Worm (Caenorhabditis elegans): Measurements from ENCODE around the gene sec-23.
A peak's percentile ranks its signal among the peaks of the same experiment; 100 is the strongest.

Gene sec-23

ce11 chrV:20138407-20139044 is 47.5 kb downstream of the sec-23 start, which contains the start of gene Y113G7A.14:
Gene Y113G7A.14, minus strand, starts transcription at chrV:20138457.
- TF ChIP-seq blmp-1 (tag; optimal IDR thresholded peaks at IDR 0.05; ENCODE audit: insufficient read depth) (no peak), lin-39 (tag; optimal IDR thresholded peaks at IDR 0.05) (no peak), skn-1 (tag; optimal IDR thresholded peaks at IDR 0.05) (no peak)

ce11 chrV:20142285-20142684 is 51.2 kb downstream of the sec-23 start, which contains the start of gene Y113G7A.12:
Gene Y113G7A.12, plus strand, starts transcription at chrV:20142585.
- TF ChIP-seq nhr-6 (tag; optimal IDR thresholded peaks at IDR 0.05) (no peak), ztf-1 (GFP tag; conservative IDR thresholded peaks at IDR 0.05) (no peak), mdl-1 (tag; optimal IDR thresholded peaks at IDR 0.05) (no peak), elt-1 (tag; optimal IDR thresholded peaks at IDR 0.05) (no peak), dmd-4 (tag; optimal IDR thresholded peaks at IDR 0.05) (no peak), peb-1 (tag; optimal IDR thresholded peaks at IDR 0.05) (no peak), ZK546.5 (tag; optimal IDR thresholded peaks at IDR 0.05) (no peak), unc-55 (GFP tag; optimal IDR thresholded peaks at IDR 0.05) (no peak), snpc-4 (tag; optimal IDR thresholded peaks at IDR 0.05) (no peak)

- no peak for TF ChIP-seq skn-1 (tag; optimal IDR thresholded peaks at IDR 0.05)
- no peak for TF ChIP-seq ztf-1 (GFP tag; conservative IDR thresholded peaks at IDR 0.05)
- TF ChIP-seq nhr-129 (tag; optimal IDR thresholded peaks at IDR 0.05): no peak
- no peak for TF ChIP-seq ceh-82 (tag; optimal IDR thresholded peaks at IDR 0.05)
- no peak for TF ChIP-seq unc-55 (GFP tag; optimal IDR thresholded peaks at IDR 0.05)
Observed at ce11 chrV:20143711-20144110, 52.6 kb downstream of the sec-23 start.

ce11 chrV:20147662-20148245 is 56.7 kb downstream of the sec-23 start, which contains the start of gene Y113G7A.13:
Gene Y113G7A.13, plus strand, starts transcription at chrV:20148195.
- TF ChIP-seq sma-9 (GFP tag; optimal IDR thresholded peaks at IDR 0.05) (no peak), sma-9 (tag; optimal IDR thresholded peaks at IDR 0.05) (no peak), nhr-12 (tag; optimal IDR thresholded peaks at IDR 0.05) (no peak), gmeb-1 (tag; optimal IDR thresholded peaks at IDR 0.05) (peak; percentile 35), nhr-25 (tag; optimal IDR thresholded peaks at IDR 0.05) (no peak), fos-1 (tag; optimal IDR thresholded peaks at IDR 0.05) (peak; percentile 75), ceh-16 (tag; optimal IDR thresholded peaks at IDR 0.05) (no peak), mdl-1 (tag; optimal IDR thresholded peaks at IDR 0.05) (no peak), lsy-2 (tag; optimal IDR thresholded peaks at IDR 0.05) (no peak), R02D3.7 (tag; optimal IDR thresholded peaks at IDR 0.05) (no peak), unc-62 (GFP tag; optimal IDR thresholded peaks at IDR 0.05) (no peak), nhr-6 (tag; optimal IDR thresholded peaks at IDR 0.05) (no peak), alr-1 (tag; optimal IDR thresholded peaks at IDR 0.05) (no peak), unc-55 (GFP tag; optimal IDR thresholded peaks at IDR 0.05) (no peak), aly-2 (tag; optimal IDR thresholded peaks at IDR 0.05) (no peak), lin-39 (tag; optimal IDR thresholded peaks at IDR 0.05) (no peak)

DNA sequence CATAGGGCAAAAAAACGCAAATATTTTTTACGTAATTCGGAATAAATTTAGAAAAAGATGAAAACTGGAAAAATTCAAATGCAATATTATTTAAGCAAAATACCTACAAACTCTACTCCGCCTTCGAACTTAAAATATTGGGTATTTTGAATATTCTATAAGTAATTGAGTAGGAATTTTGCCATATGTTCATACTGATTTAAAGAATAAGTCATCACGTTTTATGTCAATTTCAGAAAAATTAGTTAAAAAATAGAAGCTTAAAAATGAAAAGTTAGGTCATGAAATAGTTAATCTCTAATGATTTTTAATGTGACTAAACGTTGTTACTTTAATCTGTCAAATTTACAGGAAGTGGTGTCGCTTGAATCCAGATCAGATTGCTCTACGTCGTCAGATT is 60.4 kb downstream of the sec-23 start, which contains the start of gene F19B2.7:
Gene F19B2.7 (plus strand): TSS at position 301 of the 400 bp plus-strand sequence.
- TF ChIP-seq snpc-4 (tag; optimal IDR thresholded peaks at IDR 0.05) (no peak), ceh-16 (tag; optimal IDR thresholded peaks at IDR 0.05) (no peak), lin-11 (tag; optimal IDR thresholded peaks at IDR 0.05) (no peak)

ce11 chrV:20151855-20152254 is 60.8 kb downstream of the sec-23 start:
- TF ChIP-seq blmp-1 (tag; optimal IDR thresholded peaks at IDR 0.05; ENCODE audit: insufficient read depth): no peak
- no peak for TF ChIP-seq Y55F3AM.14 (GFP tag; optimal IDR thresholded peaks at IDR 0.05)
- no peak for TF ChIP-seq peb-1 (tag; optimal IDR thresholded peaks at IDR 0.05)

Measured in whole organism, L2 larva.